Fruit fly (Drosophila melanogaster) whole organism, embryonic: ENCODE data around the gene tbrd-1.

ENCODE experiments used
- Adf1 ChIP-seq: fragments of 200-800 bp; sonication (Bioruptor generic); IDR thresholded peaks from 2 replicates; pipeline ENCODE4 v1.3.6; 2022; ENCODE audit warnings: missing biosample characterization, missing genetic modification characterization
- B-H1 ChIP-seq: fragments of 200-800 bp; sonication (Bioruptor generic); IDR thresholded peaks from 3 replicates; pipeline ENCODE4 v1.3.6; 2022; ENCODE audit warnings: missing biosample characterization, missing genetic modification characterization
- CG1024 ChIP-seq: fragments of 200-800 bp; sonication (Bioruptor generic); IDR thresholded peaks from 2 replicates; pipeline ENCODE4 v1.3.6; 2022; ENCODE audit warnings: missing biosample characterization, missing genetic modification characterization
- CG10654 ChIP-seq: fragments of 200-800 bp; sonication (Bioruptor generic); optimal IDR thresholded peaks from 2 replicates; lab custom pipeline; 2016; ENCODE audit warnings: missing biosample characterization, missing genetic modification characterization
- CG12071 ChIP-seq: fragments of 200-800 bp; sonication (Bioruptor generic); optimal IDR thresholded peaks from 3 replicates; lab custom pipeline; 2018; ENCODE audit warnings: missing biosample characterization, mild to moderate bottlenecking, missing genetic modification characterization
- CG1603 ChIP-seq: fragments of 200-800 bp; sonication (Bioruptor generic); optimal IDR thresholded peaks from 2 replicates; lab custom pipeline; 2019; ENCODE audit warnings: missing biosample characterization, mild to moderate bottlenecking, missing genetic modification characterization, moderate library complexity
- CG17359 ChIP-seq: fragments of 200-800 bp; sonication (Bioruptor generic); optimal IDR thresholded peaks from 3 replicates; lab custom pipeline; 2018; ENCODE audit warnings: missing biosample characterization, mild to moderate bottlenecking, missing genetic modification characterization, moderate library complexity
- CG18011 ChIP-seq: fragments of 200-800 bp; sonication (Bioruptor generic); optimal IDR thresholded peaks from 2 replicates; lab custom pipeline; 2017; ENCODE audit warnings: missing biosample characterization, missing genetic modification characterization, mild to moderate bottlenecking, moderate library complexity, missing genotype
- CG3281 ChIP-seq: fragments of 200-800 bp; sonication (Bioruptor generic); optimal IDR thresholded peaks from 3 replicates; lab custom pipeline; 2017; ENCODE audit warnings: missing biosample characterization, mild to moderate bottlenecking, missing genetic modification characterization
- CG3726 ChIP-seq: fragments of 200-800 bp; sonication (Bioruptor generic); IDR thresholded peaks from 3 replicates; pipeline ENCODE4, ENCODE4 v1.3.6; 2022; ENCODE audit warnings: missing biosample characterization, missing genetic modification characterization
- CG4328 ChIP-seq: fragments of 200-800 bp; sonication (Bioruptor generic); optimal IDR thresholded peaks from 3 replicates; lab custom pipeline; 2017; ENCODE audit warnings: missing biosample characterization, missing genetic modification reagents, missing genetic modification characterization
- CG43689 ChIP-seq: fragments of 200-800 bp; sonication (Bioruptor generic); IDR thresholded peaks from 2 replicates; pipeline ENCODE4 v1.3.6; 2022; ENCODE audit warnings: missing biosample characterization, missing genetic modification characterization
- CG4424 ChIP-seq: fragments of 200-800 bp; sonication (Bioruptor generic); optimal IDR thresholded peaks from 3 replicates; lab custom pipeline; 2016; ENCODE audit warnings: missing biosample characterization, missing genetic modification characterization
- CG4730 ChIP-seq: fragments of 200-800 bp; sonication (Bioruptor generic); IDR thresholded peaks from 2 replicates; pipeline ENCODE4 v1.3.6; 2022; ENCODE audit warnings: missing biosample characterization, missing genetic modification characterization
- CG4854 ChIP-seq: fragments of 200-800 bp; sonication (Bioruptor generic); optimal IDR thresholded peaks from 2 replicates; lab custom pipeline; 2016; ENCODE audit warnings: missing biosample characterization, missing genetic modification characterization, inconsistent platforms
- CG5180 ChIP-seq: fragments of 200-800 bp; sonication (Bioruptor generic); optimal IDR thresholded peaks from 3 replicates; lab custom pipeline; 2017; ENCODE audit warnings: missing biosample characterization, missing genetic modification characterization, mild to moderate bottlenecking, moderate library complexity, missing genetic modification reagents
- CG6689 ChIP-seq: fragments of 200-800 bp; sonication (Bioruptor generic); IDR thresholded peaks from 2 replicates; pipeline ENCODE4 v1.3.6; 2022; ENCODE audit warnings: missing biosample characterization, missing genetic modification characterization
- Dref ChIP-seq: fragments of 200-800 bp; sonication (Bioruptor generic); IDR thresholded peaks from 2 replicates; pipeline ENCODE4 v1.3.6; 2022; ENCODE audit warnings: missing biosample characterization, missing genetic modification characterization
- Eip74EF ChIP-seq, 2 experiments: fragments of 200-800 bp in 1 of 2; fragments of >200 bp in 1 of 2; sonication (Bioruptor generic) in 1 of 2; optimal IDR thresholded peaks; 2 replicates each; lab custom pipeline; 2017 to 2019; ENCODE audit warnings: missing biosample characterization in 2 of 2, missing genetic modification characterization in 2 of 2, mild to moderate bottlenecking in 1 of 2, moderate library complexity in 1 of 2
- Elba2 ChIP-seq: fragments of 200-800 bp; sonication (Bioruptor generic); optimal IDR thresholded peaks from 3 replicates; lab custom pipeline; 2016; ENCODE audit warnings: missing biosample characterization, missing genetic modification characterization
- Fer1 ChIP-seq: fragments of 200-800 bp; sonication (Bioruptor generic); optimal IDR thresholded peaks from 2 replicates; lab custom pipeline; 2017; ENCODE audit warnings: missing biosample characterization, mild to moderate bottlenecking, missing genetic modification characterization
- Gsc ChIP-seq: fragments of 200-800 bp; sonication (Bioruptor generic); IDR thresholded peaks from 2 replicates; pipeline ENCODE4 v1.3.6; 2022; ENCODE audit warnings: missing biosample characterization, missing genetic modification characterization
- Hsf ChIP-seq: fragments of 200-800 bp; sonication (Bioruptor generic); optimal IDR thresholded peaks from 3 replicates; lab custom pipeline; 2016; ENCODE audit warnings: missing biosample characterization, missing genetic modification characterization
- Kr ChIP-seq: fragments of 200-800 bp; sonication (Bioruptor generic); optimal IDR thresholded peaks from 2 replicates; lab custom pipeline; 2017; ENCODE audit warnings: missing biosample characterization, mild to moderate bottlenecking, missing genetic modification characterization
- NFAT ChIP-seq: fragments of 200-800 bp; sonication (Bioruptor generic); IDR thresholded peaks from 2 replicates; pipeline ENCODE4 v1.3.6; 2022; ENCODE audit warnings: missing biosample characterization, missing genetic modification characterization
- Nf-YB ChIP-seq: fragments of 200-800 bp; sonication (Bioruptor generic); optimal IDR thresholded peaks from 3 replicates; lab custom pipeline; 2019; ENCODE audit warnings: missing biosample characterization, mild to moderate bottlenecking, missing genetic modification characterization, moderate library complexity
- Stat92E ChIP-seq, 3 experiments: fragments of >200 bp in 2 of 3; fragments of 200-800 bp in 1 of 3; sonication (Bioruptor generic) in 1 of 3; optimal IDR thresholded peaks; 2 replicates each; lab custom pipeline; 2017 to 2019; ENCODE audit warnings: missing biosample characterization in 3 of 3, missing genetic modification characterization in 3 of 3, mild to moderate bottlenecking in 1 of 3, moderate library complexity in 1 of 3
- aop ChIP-seq: fragments of 200-800 bp; sonication (Bioruptor generic); IDR thresholded peaks from 2 replicates; pipeline ENCODE4 v1.3.6; 2022; ENCODE audit warnings: missing biosample characterization, missing genetic modification characterization
- br ChIP-seq: fragments of >200 bp; optimal IDR thresholded peaks from 2 replicates; lab custom pipeline; 2017
- ci ChIP-seq: fragments of 200-800 bp; sonication (Bioruptor generic); IDR thresholded peaks from 3 replicates; pipeline ENCODE4 v1.3.6; 2022; ENCODE audit warnings: missing biosample characterization, missing genetic modification characterization
- dan ChIP-seq: fragments of 200-800 bp; sonication (Bioruptor generic); IDR thresholded peaks from 2 replicates; pipeline ENCODE4 v1.3.6; 2022; ENCODE audit warnings: missing biosample characterization, missing genetic modification characterization
- dmrt11E ChIP-seq: fragments of 200-800 bp; sonication (Bioruptor generic); optimal IDR thresholded peaks from 3 replicates; lab custom pipeline; 2018; ENCODE audit warnings: missing biosample characterization, mild to moderate bottlenecking, missing genetic modification characterization, moderate library complexity
- en ChIP-seq: fragments of 200-800 bp; sonication (Bioruptor generic); optimal IDR thresholded peaks from 2 replicates; lab custom pipeline; 2016; ENCODE audit warnings: missing biosample characterization, missing genetic modification characterization
- ewg ChIP-seq: fragments of 200-800 bp; sonication (Bioruptor generic); optimal IDR thresholded peaks from 3 replicates; lab custom pipeline; 2017; ENCODE audit warnings: mild to moderate bottlenecking, missing biosample characterization, missing genetic modification reagents, missing genetic modification characterization
- eyg ChIP-seq: fragments of 200-800 bp; sonication (Bioruptor generic); optimal IDR thresholded peaks from 3 replicates; lab custom pipeline; 2016; ENCODE audit warnings: missing biosample characterization, missing genetic modification characterization
- gem ChIP-seq: fragments of 200-800 bp; sonication (Bioruptor generic); optimal IDR thresholded peaks from 2 replicates; lab custom pipeline; 2019; ENCODE audit warnings: missing biosample characterization, mild to moderate bottlenecking, missing genetic modification characterization, moderate library complexity
- gt ChIP-seq: fragments of 200-800 bp; sonication (Bioruptor generic); IDR thresholded peaks from 2 replicates; pipeline ENCODE4 v1.3.6; 2022; ENCODE audit warnings: missing biosample characterization, missing genetic modification characterization
- hkb ChIP-seq, 2 experiments: fragments of 200-800 bp in 1 of 2; fragments of >200 bp in 1 of 2; sonication (Bioruptor generic) in 1 of 2; IDR thresholded peaks in 1 of 2; optimal IDR thresholded peaks in 1 of 2; 2 replicates each; pipeline versions ENCODE4 v1.3.6 to Lab custom; 2017 to 2022; ENCODE audit warnings: missing biosample characterization in 1 of 2, missing genetic modification characterization in 1 of 2
- lilli ChIP-seq: fragments of 200-800 bp; sonication (Bioruptor generic); optimal IDR thresholded peaks from 3 replicates; lab custom pipeline; 2016; ENCODE audit warnings: missing biosample characterization, missing genetic modification characterization
- lov ChIP-seq, 2 experiments: fragments of 200-800 bp in 1 of 2; fragments of >200 bp in 1 of 2; sonication (Bioruptor generic) in 1 of 2; IDR thresholded peaks in 1 of 2; optimal IDR thresholded peaks in 1 of 2; 2 replicates in 1 of 2; 3 replicates in 1 of 2; pipeline versions ENCODE4 v1.3.6 to Lab custom; 2017 to 2022; ENCODE audit warnings: missing biosample characterization in 1 of 2, missing genetic modification characterization in 1 of 2
- mirr ChIP-seq: fragments of 200-800 bp; sonication (Bioruptor generic); optimal IDR thresholded peaks from 3 replicates; lab custom pipeline; 2018; ENCODE audit warnings: missing biosample characterization, mild to moderate bottlenecking, missing genetic modification characterization
- ro ChIP-seq: fragments of 200-800 bp; sonication (Bioruptor generic); IDR thresholded peaks from 2 replicates; pipeline ENCODE4 v1.3.6; 2022; ENCODE audit warnings: missing biosample characterization, missing genetic modification characterization
- row ChIP-seq: fragments of 200-800 bp; sonication (Bioruptor generic); IDR thresholded peaks from 3 replicates; pipeline ENCODE4 v1.3.6; 2022; ENCODE audit warnings: missing biosample characterization, missing genetic modification characterization
- sd ChIP-seq: fragments of 200-800 bp; sonication (Bioruptor generic); optimal IDR thresholded peaks from 3 replicates; lab custom pipeline; 2018; ENCODE audit warnings: missing biosample characterization, mild to moderate bottlenecking, missing genetic modification characterization, moderate library complexity
- sens ChIP-seq: fragments of 200-800 bp; sonication (Bioruptor generic); peaks from one replicate; lab custom pipeline; 2016; ENCODE audit warnings: missing biosample characterization, missing genetic modification characterization
- shn ChIP-seq: fragments of 200-800 bp; sonication (Bioruptor generic); optimal IDR thresholded peaks from 3 replicates; lab custom pipeline; 2016; ENCODE audit warnings: missing biosample characterization, missing genetic modification characterization
- tll ChIP-seq, 2 experiments: fragments of 200-800 bp in 1 of 2; fragments of >200 bp in 1 of 2; sonication (Bioruptor generic) in 1 of 2; optimal IDR thresholded peaks; 2 replicates each; lab custom pipeline; 2017 to 2019; ENCODE audit warnings: missing biosample characterization in 2 of 2, missing genetic modification characterization in 2 of 2, mild to moderate bottlenecking in 1 of 2, moderate library complexity in 1 of 2
- twi ChIP-seq: fragments of 200-800 bp; optimal IDR thresholded peaks from 2 replicates; lab custom pipeline; 2019; ENCODE audit warnings: missing biosample characterization, mild to moderate bottlenecking, missing genetic modification characterization, moderate library complexity
- unpg ChIP-seq: fragments of 200-800 bp; sonication (Bioruptor generic); optimal IDR thresholded peaks from 3 replicates; lab custom pipeline; 2018; ENCODE audit warnings: missing biosample characterization, mild to moderate bottlenecking, missing genetic modification characterization, moderate library complexity
- zen ChIP-seq: fragments of 200-800 bp; sonication (Bioruptor generic); optimal IDR thresholded peaks from 3 replicates; lab custom pipeline; 2018; ENCODE audit warnings: missing biosample characterization, mild to moderate bottlenecking, missing genetic modification characterization, moderate library complexity

tbrd-1 gene

DNA sequence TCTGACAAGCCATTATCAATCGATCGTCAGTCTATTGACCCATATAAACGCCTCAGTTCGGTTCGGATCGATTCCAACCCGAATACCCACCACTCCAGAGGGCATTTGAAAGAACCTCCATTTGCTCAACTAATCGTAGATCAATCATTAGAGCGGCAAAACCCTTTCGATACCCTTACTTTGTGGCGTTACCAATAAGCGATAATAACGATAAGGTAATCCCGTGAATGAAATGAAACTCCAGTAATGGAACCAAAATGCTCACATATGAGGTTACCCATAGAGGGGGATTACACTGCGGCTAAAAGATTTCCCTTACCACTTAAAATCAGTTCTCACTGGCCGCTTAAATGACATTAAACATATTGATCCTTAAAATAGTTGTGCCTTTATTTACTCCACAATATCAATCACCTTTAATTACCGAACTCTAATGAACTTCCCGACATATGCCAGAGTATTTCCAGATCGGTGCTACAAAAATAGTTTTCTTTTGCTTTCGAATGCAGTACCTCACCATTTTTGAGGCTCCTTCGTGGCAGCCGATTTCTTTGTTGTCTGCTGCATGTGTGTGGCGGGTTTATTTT, 20.7 kb downstream of the tbrd-1 start (continued):
- TF ChIP-seq row (GFP tag; lab: Robert Waterston, UW) = peak; percentile 66
- peak; percentile 32 for TF ChIP-seq ewg (GFP tag; lab: Kevin White, UChicago)
- no peak for TF ChIP-seq en
- no peak for TF ChIP-seq Gsc (GFP tag; lab: Robert Waterston, UW)
- TF ChIP-seq unpg (GFP tag; lab: Kevin White, UChicago) = peak; percentile 8
- TF ChIP-seq CG4424 (GFP tag; lab: Kevin White, UChicago) = peak; percentile 31
- no peak for TF ChIP-seq lov (optimal IDR thresholded peaks at IDR 0.05; lab: Kevin White, UChicago)
- TF ChIP-seq lov (GFP tag; IDR thresholded peaks at IDR 0.05; lab: Robert Waterston, UW) = no peak
- TF ChIP-seq ci (GFP tag; lab: Robert Waterston, UW) = peak; percentile 27; the same call in 1 of the 3 replicates
- peak; percentile 55 for TF ChIP-seq CG1603
- TF ChIP-seq Adf1 (GFP tag; lab: Robert Waterston, UW) = no peak
- TF ChIP-seq CG3726 (GFP tag; lab: Robert Waterston, UW) = no peak
- TF ChIP-seq ro (GFP tag; lab: Robert Waterston, UW) = no peak
- no peak for TF ChIP-seq Nf-YB (GFP tag; lab: Kevin White, UChicago)
- peak; percentile 66 for TF ChIP-seq CG17359
- TF ChIP-seq CG3281 (GFP tag; lab: Kevin White, UChicago) = no peak
- TF ChIP-seq CG5180 = no peak
- TF ChIP-seq eyg (GFP tag; lab: Kevin White, UChicago) = no peak
- no peak for TF ChIP-seq zen (tag; lab: Kevin White, UChicago)
- TF ChIP-seq Elba2 (GFP tag; lab: Kevin White, UChicago) = no peak
- peak; percentile 94 for TF ChIP-seq sens (GFP tag; lab: Kevin White, UChicago)
- TF ChIP-seq NFAT = no peak
- TF ChIP-seq Dref (GFP tag; lab: Robert Waterston, UW) = no peak
- TF ChIP-seq hkb (optimal IDR thresholded peaks at IDR 0.05; lab: Kevin White, UChicago) = no peak
- TF ChIP-seq hkb (GFP tag; IDR thresholded peaks at IDR 0.05; lab: Robert Waterston, UW) = peak; percentile 30; the same call in 1 of the 2 replicates
- TF ChIP-seq CG12071 = no peak
- no peak for TF ChIP-seq Eip74EF (GFP tag; optimal IDR thresholded peaks at IDR 0.05; lab: Kevin White, UChicago)
- peak in 1 of 3 experiments; percentile 11 for TF ChIP-seq Stat92E (GFP tag; optimal IDR thresholded peaks at IDR 0.05; lab: Kevin White, UChicago)
- TF ChIP-seq Kr (GFP tag; lab: Kevin White, UChicago) = no peak
- no peak for TF ChIP-seq CG18011
- TF ChIP-seq CG4328 = no peak
- TF ChIP-seq mirr (GFP tag; lab: Kevin White, UChicago) = peak; percentile 2
- no peak for TF ChIP-seq Fer1
- TF ChIP-seq twi = peak; percentile 44
- no peak for TF ChIP-seq tll (GFP tag; optimal IDR thresholded peaks at IDR 0.05; lab: Kevin White, UChicago)
- no peak for TF ChIP-seq CG1024 (GFP tag; lab: Robert Waterston, UW)
- TF ChIP-seq br (lab: Kevin White, UChicago) = no peak
- TF ChIP-seq gt (GFP tag; lab: Robert Waterston, UW) = no peak
- no peak for TF ChIP-seq CG4730 (GFP tag; lab: Robert Waterston, UW)
- TF ChIP-seq shn (GFP tag; lab: Kevin White, UChicago) = peak; percentile 3
- peak; percentile 53 for TF ChIP-seq gem
- TF ChIP-seq B-H1 (GFP tag; lab: Robert Waterston, UW) = no peak
- TF ChIP-seq dan (GFP tag; lab: Robert Waterston, UW) = no peak
- peak; percentile 58 for TF ChIP-seq dmrt11E (tag; lab: Kevin White, UChicago)
- TF ChIP-seq aop (GFP tag; lab: Robert Waterston, UW) = no peak
- peak; percentile 5 for TF ChIP-seq lilli
- no peak for TF ChIP-seq CG4854
- TF ChIP-seq CG10654 = no peak
- TF ChIP-seq sd (tag; lab: Kevin White, UChicago) = no peak
- no peak for TF ChIP-seq CG43689 (GFP tag; lab: Robert Waterston, UW)
- no peak for TF ChIP-seq CG6689 (GFP tag; lab: Robert Waterston, UW)
- TF ChIP-seq Hsf = peak; percentile 34
